Worm (Caenorhabditis elegans) whole organism, L4 larva: ENCODE data around the gene srxa-8.

Source experiments
- F26F4.8 ChIP-seq: fragments of 200-800 bp; sonication (Bioruptor generic); conservative IDR thresholded peaks from 2 replicates; pipeline ENCODE4 v1.3.6; 2022; ENCODE audit warnings: missing genetic modification characterization, missing compliant biosample characterization
- R02D3.7 ChIP-seq: fragments of 150-350 bp; sonication (generic microtip); optimal IDR thresholded peaks from 3 replicates; lab custom pipeline; 2014; ENCODE audit warnings: missing biosample characterization, missing genetic modification characterization
- Y48G9A.11 ChIP-seq: fragments of 200-800 bp; sonication (Bioruptor generic); IDR thresholded peaks from 2 replicates; pipeline ENCODE4 v1.3.6; 2022; ENCODE audit warnings: missing genetic modification reagents, missing genetic modification characterization, missing compliant biosample characterization
- ZK546.5 ChIP-seq, 2 experiments: sonication (generic microtip); optimal IDR thresholded peaks; 2 replicates each; lab custom pipeline; 2017; ENCODE audit warnings: missing biosample characterization in 2 of 2, missing genetic modification characterization in 2 of 2
- ama-1 ChIP-seq: fragments of 150-350 bp; optimal IDR thresholded peaks from 2 replicates; lab custom pipeline; 2014; ENCODE audit warnings: inconsistent platforms, mixed read lengths
- attf-4 ChIP-seq: sonication (generic microtip); optimal IDR thresholded peaks from 3 replicates; lab custom pipeline; 2017; ENCODE audit warnings: missing biosample characterization, missing genetic modification characterization
- ceh-20 ChIP-seq: fragments of 200-800 bp; sonication (Bioruptor generic); IDR thresholded peaks from 2 replicates; pipeline ENCODE4 v1.3.6; 2022; ENCODE audit warnings: missing genetic modification reagents, missing genetic modification characterization, missing compliant biosample characterization
- ceh-28 ChIP-seq: fragments of 150-350 bp; optimal IDR thresholded peaks from 2 replicates; lab custom pipeline; 2014; ENCODE audit warnings: missing biosample characterization, missing genetic modification reagents, missing genetic modification characterization
- ceh-32 ChIP-seq: sonication (generic microtip); optimal IDR thresholded peaks from 2 replicates; lab custom pipeline; 2016; ENCODE audit warnings: mild to moderate bottlenecking, missing genetic modification characterization, missing compliant biosample characterization; ENCODE audit not compliant: poor library complexity
- ceh-44 ChIP-seq: fragments of 200-800 bp; sonication (Bioruptor generic); IDR thresholded peaks from 2 replicates; pipeline ENCODE4 v1.3.6; 2022; ENCODE audit warnings: missing genetic modification reagents, missing genetic modification characterization, missing compliant biosample characterization
- ctbp-1 ChIP-seq: fragments of 200-800 bp; sonication (Bioruptor generic); IDR thresholded peaks from 2 replicates; pipeline ENCODE4 v1.3.6; 2022; ENCODE audit warnings: missing genetic modification reagents, missing genetic modification characterization, missing compliant biosample characterization
- daf-12 ChIP-seq: fragments of 150-350 bp; optimal IDR thresholded peaks from 2 replicates; lab custom pipeline; 2014; ENCODE audit warnings: missing biosample characterization, missing genetic modification reagents, missing genetic modification characterization
- daf-8 ChIP-seq: fragments of 200-800 bp; sonication (Bioruptor generic); IDR thresholded peaks from 2 replicates; pipeline ENCODE4 v1.3.6; 2022; ENCODE audit warnings: missing genetic modification characterization, missing compliant biosample characterization
- dmd-6 ChIP-seq: fragments of 200-800 bp; sonication (Bioruptor generic); IDR thresholded peaks from 2 replicates; pipeline ENCODE4 v1.3.6; 2022; ENCODE audit warnings: missing genetic modification reagents, missing genetic modification characterization, missing compliant biosample characterization
- dmd-8 ChIP-seq: fragments of 200-800 bp; sonication (Bioruptor generic); IDR thresholded peaks from 2 replicates; pipeline ENCODE4 v1.3.6; 2022; ENCODE audit warnings: missing genetic modification characterization, missing compliant biosample characterization
- fkh-10 ChIP-seq: fragments of 150-350 bp; optimal IDR thresholded peaks from 2 replicates; lab custom pipeline; 2014; ENCODE audit warnings: missing biosample characterization, missing genetic modification reagents, missing genetic modification characterization
- hlh-11 ChIP-seq: fragments of 200-800 bp; sonication (Bioruptor generic); optimal IDR thresholded peaks from 2 replicates; lab custom pipeline; 2018; ENCODE audit warnings: mild to moderate bottlenecking, missing genetic modification characterization, missing compliant biosample characterization
- hlh-30 ChIP-seq: sonication (generic microtip); optimal IDR thresholded peaks from 2 replicates; lab custom pipeline; 2017; ENCODE audit warnings: antibody characterized with exemption, mild to moderate bottlenecking, missing genetic modification characterization, missing compliant biosample characterization; ENCODE audit not compliant: insufficient read depth
- lin-29 ChIP-seq: fragments of 200-800 bp; sonication (Bioruptor generic); IDR thresholded peaks from 2 replicates; pipeline ENCODE4 v1.3.6; 2022; ENCODE audit warnings: missing genetic modification reagents, missing genetic modification characterization, missing compliant biosample characterization
- lin-39 ChIP-seq: fragments of 150-350 bp; optimal IDR thresholded peaks from 2 replicates; lab custom pipeline; 2014; ENCODE audit warnings: missing biosample characterization, missing genetic modification reagents, missing genetic modification characterization
- lir-3 ChIP-seq: sonication (generic microtip); optimal IDR thresholded peaks from 2 replicates; lab custom pipeline; 2016; ENCODE audit warnings: mild to moderate bottlenecking, missing genetic modification characterization, missing compliant biosample characterization
- lsy-2 ChIP-seq, 2 experiments: fragments of 150-350 bp in 1 of 2; sonication (generic microtip) in 1 of 2; optimal IDR thresholded peaks; 2 replicates each; lab custom pipeline; 2014 to 2017; ENCODE audit warnings: missing biosample characterization in 2 of 2, missing genetic modification characterization in 2 of 2
- mep-1 ChIP-seq: fragments of 150-350 bp; sonication (generic microtip); optimal IDR thresholded peaks from 3 replicates; lab custom pipeline; 2014; ENCODE audit warnings: missing biosample characterization, missing genetic modification characterization
- mes-2 ChIP-seq: sonication (generic microtip); optimal IDR thresholded peaks from 2 replicates; lab custom pipeline; 2016; ENCODE audit warnings: missing genotype, mild to moderate bottlenecking, missing genetic modification characterization, missing compliant biosample characterization; ENCODE audit not compliant: poor library complexity, severe bottlenecking
- mxl-3 ChIP-seq: fragments of 200-800 bp; sonication (Bioruptor generic); optimal IDR thresholded peaks from 2 replicates; lab custom pipeline; 2018; ENCODE audit warnings: mild to moderate bottlenecking, missing genetic modification characterization, missing compliant biosample characterization
- nhr-111 ChIP-seq: fragments of 200-800 bp; sonication (Bioruptor generic); optimal IDR thresholded peaks from 2 replicates; lab custom pipeline; 2018; ENCODE audit warnings: mild to moderate bottlenecking, missing genetic modification characterization, missing compliant biosample characterization
- nhr-25 ChIP-seq: sonication (generic microtip); optimal IDR thresholded peaks from 2 replicates; lab custom pipeline; 2017; ENCODE audit warnings: missing genetic modification characterization, mild to moderate bottlenecking, missing compliant biosample characterization, antibody characterized with exemption, moderate library complexity, borderline replicate concordance; ENCODE audit not compliant: insufficient read depth
- nhr-28 ChIP-seq: fragments of 150-350 bp; optimal IDR thresholded peaks from 2 replicates; lab custom pipeline; 2014; ENCODE audit warnings: missing biosample characterization, missing genetic modification characterization
- nhr-42 ChIP-seq: fragments of 200-800 bp; sonication (Bioruptor generic); IDR thresholded peaks from 2 replicates; pipeline ENCODE4 v1.3.6; 2022; ENCODE audit warnings: missing genetic modification characterization, missing compliant biosample characterization
- nhr-48 ChIP-seq: sonication (generic microtip); optimal IDR thresholded peaks from 2 replicates; lab custom pipeline; 2016; ENCODE audit warnings: mild to moderate bottlenecking, missing genetic modification characterization, missing compliant biosample characterization
- nhr-77 ChIP-seq: fragments of 150-350 bp; optimal IDR thresholded peaks from 2 replicates; lab custom pipeline; 2014; ENCODE audit warnings: missing biosample characterization, missing genetic modification characterization
- pha-4 ChIP-seq, 2 experiments: fragments of 150-350 bp in 1 of 2; fragments of 200-800 bp in 1 of 2; sonication (Bioruptor generic) in 1 of 2; IDR thresholded peaks in 1 of 2; optimal IDR thresholded peaks in 1 of 2; 2 replicates each; pipeline versions ENCODE4 v1.3.6 to Lab custom; 2014 to 2022; ENCODE audit warnings: missing genetic modification characterization in 2 of 2, missing genetic modification reagents in 2 of 2, missing biosample characterization in 1 of 2, missing compliant biosample characterization in 1 of 2
- php-3 ChIP-seq: fragments of 200-800 bp; sonication (Bioruptor generic); IDR thresholded peaks from 2 replicates; pipeline ENCODE4 v1.3.6; 2022; ENCODE audit warnings: missing genetic modification reagents, missing genetic modification characterization, missing compliant biosample characterization
- pqm-1 ChIP-seq: sonication (generic microtip); optimal IDR thresholded peaks from 2 replicates; lab custom pipeline; 2017; ENCODE audit warnings: missing biosample characterization, missing genetic modification characterization
- rbr-2 ChIP-seq: sonication (generic microtip); optimal IDR thresholded peaks from 2 replicates; lab custom pipeline; 2016; ENCODE audit warnings: missing genotype, missing genetic modification characterization, missing compliant biosample characterization
- saeg-2 ChIP-seq: fragments of 200-800 bp; sonication (Bioruptor generic); IDR thresholded peaks from 2 replicates; pipeline ENCODE4 v1.3.6; 2022; ENCODE audit warnings: missing genetic modification reagents, missing genetic modification characterization, missing compliant biosample characterization
- snpc-1.2 ChIP-seq: fragments of 200-800 bp; sonication (Bioruptor generic); IDR thresholded peaks from 2 replicates; pipeline ENCODE4 v1.3.6; 2022; ENCODE audit warnings: missing genetic modification reagents, missing genetic modification characterization, missing compliant biosample characterization
- spr-1 ChIP-seq: sonication (generic microtip); optimal IDR thresholded peaks from 2 replicates; lab custom pipeline; 2016; ENCODE audit warnings: mild to moderate bottlenecking, missing genetic modification characterization, missing compliant biosample characterization
- unc-130 ChIP-seq: sonication (generic microtip); optimal IDR thresholded peaks from 2 replicates; lab custom pipeline; 2016; ENCODE audit warnings: missing genetic modification reagents, missing genetic modification characterization, missing compliant biosample characterization
- unc-62 ChIP-seq, 3 experiments: fragments of 150-350 bp in 1 of 3; sonication (generic microtip); optimal IDR thresholded peaks in 2 of 3; peaks in 1 of 3; 1 replicate in 1 of 3; 2 replicates in 2 of 3; lab custom pipeline; 2014 to 2017; ENCODE audit warnings: missing biosample characterization in 3 of 3, missing genetic modification characterization in 3 of 3, missing genetic modification reagents in 3 of 3, missing genotype in 1 of 3
- zfp-2 ChIP-seq: sonication (generic microtip); optimal IDR thresholded peaks from 2 replicates; lab custom pipeline; 2016; ENCODE audit warnings: mild to moderate bottlenecking, missing genetic modification characterization, missing compliant biosample characterization
- zip-11 ChIP-seq: fragments of 200-800 bp; sonication (Bioruptor generic); IDR thresholded peaks from 2 replicates; pipeline ENCODE4 v1.3.6; 2022; ENCODE audit warnings: missing genetic modification characterization, missing compliant biosample characterization
- zip-2 ChIP-seq: fragments of 150-350 bp; optimal IDR thresholded peaks from 2 replicates; lab custom pipeline; 2014; ENCODE audit warnings: missing biosample characterization, missing genetic modification characterization

Gene srxa-8

DNA sequence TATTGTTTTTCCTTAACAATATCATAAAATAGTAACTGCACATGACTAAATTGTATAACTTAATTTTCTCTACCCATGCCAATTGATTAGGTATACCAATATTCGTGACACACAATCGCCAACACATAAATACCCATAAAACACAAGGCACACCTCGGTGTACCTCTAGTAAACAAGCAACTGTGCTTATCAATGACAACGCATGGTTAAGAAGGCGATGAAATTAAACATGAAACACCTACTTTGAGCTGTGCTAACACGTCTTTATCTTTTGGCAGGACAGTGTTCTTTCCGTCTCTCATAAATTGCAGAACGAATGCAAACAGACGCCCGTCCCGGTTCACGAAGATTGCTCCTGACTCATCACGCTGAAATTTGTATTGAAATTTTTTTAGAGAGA is 2.1 kb upstream of the srxa-8 start (continued):
- TF ChIP-seq Y48G9A.11 (no peak), zip-2 (peak; percentile 27), zfp-2 (no peak), unc-62 (GFP tag; optimal IDR thresholded peaks at IDR 0.05 in 1 of 2; lab: Kevin White, UChicago) (no peak), unc-62 (tag; optimal IDR thresholded peaks at IDR 0.05; lab: Kevin White, UChicago) (no peak), pha-4 (GFP tag; IDR thresholded peaks at IDR 0.05; lab: Robert Waterston, UW) (no peak), pha-4 (tag; optimal IDR thresholded peaks at IDR 0.05; lab: Kevin White, UChicago) (no peak), nhr-77 (tag; lab: Kevin White, UChicago) (peak; percentile 70), snpc-1.2 (no peak), spr-1 (tag; lab: Kevin White, UChicago) (no peak), ctbp-1 (GFP tag; lab: Robert Waterston, UW) (no peak), lsy-2 (tag; optimal IDR thresholded peaks at IDR 0.05; lab: Kevin White, UChicago) (no peak), nhr-28 (peak; percentile 94), unc-130 (GFP tag; lab: Kevin White, UChicago) (no peak), ceh-44 (GFP tag; lab: Robert Waterston, UW) (no peak), F26F4.8 (GFP tag; lab: Robert Waterston, UW) (no peak), R02D3.7 (tag; lab: Kevin White, UChicago) (no peak), daf-8 (GFP tag; lab: Robert Waterston, UW) (no peak), pqm-1 (peak; percentile 92), hlh-11 (tag; lab: Kevin White, UChicago) (peak; percentile 91), mxl-3 (GFP tag; lab: Kevin White, UChicago) (peak; percentile 67), attf-4 (no peak), ceh-20 (GFP tag; lab: Robert Waterston, UW) (no peak), nhr-48 (peak; percentile 51), rbr-2 (no peak), ceh-28 (no peak), ama-1 (no peak), nhr-42 (GFP tag; lab: Robert Waterston, UW) (no peak), zip-11 (GFP tag; lab: Robert Waterston, UW) (no peak), ceh-32 (tag; lab: Kevin White, UChicago) (no peak), hlh-30 (tag; lab: Kevin White, UChicago) (peak; percentile 68), daf-12 (tag; lab: Kevin White, UChicago) (no peak), dmd-6 (peak; percentile 93), fkh-10 (GFP tag; lab: Kevin White, UChicago) (no peak), ZK546.5 (tag; optimal IDR thresholded peaks at IDR 0.05; lab: Kevin White, UChicago) (no peak), nhr-25 (tag; lab: Kevin White, UChicago) (no peak), lin-39 (no peak), mes-2 (peak; percentile 27), php-3 (GFP tag; lab: Robert Waterston, UW) (peak; percentile 93), lir-3 (no peak), lin-29 (GFP tag; lab: Robert Waterston, UW) (no peak), saeg-2 (GFP tag; lab: Robert Waterston, UW) (no peak), nhr-111 (GFP tag; lab: Kevin White, UChicago) (no peak), dmd-8 (GFP tag; lab: Robert Waterston, UW) (no peak), mep-1 (tag; lab: Kevin White, UChicago) (peak; percentile 34)
